Fruit fly (Drosophila melanogaster): Measurements from ENCODE around the gene Ir84a.

Ir84a gene

dm6 chr3R:7365527-7365926 is 41.1 kb upstream of the Ir84a start, which contains the start of the genes Mst84Db and Mst84Da:
TSS of gene Mst84Db (minus strand) at chr3R:7365627.
TSS of gene Mst84Da (plus strand) at chr3R:7365850.
- TF ChIP-seq CG10979 (tag; optimal IDR thresholded peaks at IDR 0.05) (no peak), Antp (GFP tag; optimal IDR thresholded peaks at IDR 0.05) (no peak), Drgx (GFP tag; IDR thresholded peaks at IDR 0.05) (no peak), scrt (GFP tag; optimal IDR thresholded peaks at IDR 0.05) (no peak), usp (GFP tag; optimal IDR thresholded peaks at IDR 0.05) (no peak), Hsf (GFP tag; optimal IDR thresholded peaks at IDR 0.05) (no peak), Poxn (GFP tag; IDR thresholded peaks at IDR 0.05) (no peak), ttk (GFP tag; IDR thresholded peaks at IDR 0.05) (no peak), CG34224 (GFP tag; IDR thresholded peaks at IDR 0.05; ENCODE audit: partially characterized antibody) (no peak), CG14860 (GFP tag; IDR thresholded peaks at IDR 0.05; ENCODE audit: partially characterized antibody) (no peak), cad (GFP tag; optimal IDR thresholded peaks at IDR 0.05) (no peak), dm (GFP tag; optimal IDR thresholded peaks at IDR 0.05) (no peak), CG34376 (GFP tag; optimal IDR thresholded peaks at IDR 0.05) (no peak), fd96Cb (tag; optimal IDR thresholded peaks at IDR 0.05) (no peak), CG7839 (tag; optimal IDR thresholded peaks at IDR 0.05) (no peak), CG3726 (GFP tag; IDR thresholded peaks at IDR 0.05) (no peak)

- TF ChIP-seq yki (optimal IDR thresholded peaks at IDR 0.05) = no peak
Measured at dm6 chr3R:7369205-7369604, 37.5 kb upstream of the Ir84a start, which contains the start of gene MstProx. TSS of gene MstProx (minus strand) at chr3R:7369305.

dm6 chr3R:7391113-7391512 is 15.6 kb upstream of the Ir84a start, which contains the start of gene CG42650:
TSS of gene CG42650 (plus strand) at chr3R:7391413.
- TF ChIP-seq ase (GFP tag; IDR thresholded peaks at IDR 0.05) = no peak
- TF ChIP-seq CG11247 (GFP tag; IDR thresholded peaks at IDR 0.05) = no peak
- TF ChIP-seq eve (GFP tag; optimal IDR thresholded peaks at IDR 0.05) = no peak
- TF ChIP-seq nmo (GFP tag; optimal IDR thresholded peaks at IDR 0.05) = no peak
- no peak for TF ChIP-seq CG17612 (GFP tag; IDR thresholded peaks at IDR 0.05)

- no peak for TF ChIP-seq CG10979 (tag; optimal IDR thresholded peaks at IDR 0.05)
- no peak for TF ChIP-seq CG6689 (GFP tag; IDR thresholded peaks at IDR 0.05)
- no peak for TF ChIP-seq lov (optimal IDR thresholded peaks at IDR 0.05)
- TF ChIP-seq lov (GFP tag; IDR thresholded peaks at IDR 0.05) = no peak
- TF ChIP-seq CG10274 (GFP tag; optimal IDR thresholded peaks at IDR 0.05) = no peak
- TF ChIP-seq eve (GFP tag; optimal IDR thresholded peaks at IDR 0.05) = no peak
- peak; percentile 92 for TF ChIP-seq Deaf1 (tag; optimal IDR thresholded peaks at IDR 0.05)
- TF ChIP-seq CG12299 (tag; optimal IDR thresholded peaks at IDR 0.05) = no peak
- TF ChIP-seq knrl (GFP tag; IDR thresholded peaks at IDR 0.05; ENCODE audit: partially characterized antibody) = no peak
- TF ChIP-seq ewg (GFP tag; optimal IDR thresholded peaks at IDR 0.05) = peak; percentile 91
- TF ChIP-seq Sox102F (GFP tag; optimal IDR thresholded peaks at IDR 0.05) = no peak
- TF ChIP-seq chinmo (GFP tag; IDR thresholded peaks at IDR 0.05; ENCODE audit: partially characterized antibody) = 0 out of 4 replicates have a peak, but pooled peaks have one; percentile 24
- TF ChIP-seq ftz-f1 (GFP tag; optimal IDR thresholded peaks at IDR 0.05) = no peak
- no peak for TF ChIP-seq Hmr (GFP tag; optimal IDR thresholded peaks at IDR 0.05)
- no peak for TF ChIP-seq Rfx (GFP tag; IDR thresholded peaks at IDR 0.05)
- TF ChIP-seq Trl (optimal IDR thresholded peaks at IDR 0.05) = peak; percentile 2 to 30
- TF ChIP-seq Trl (GFP tag; optimal IDR thresholded peaks at IDR 0.05) = no peak
- TF ChIP-seq CG12391 (tag; optimal IDR thresholded peaks at IDR 0.05) = no peak
- no peak for TF ChIP-seq tgo (GFP tag; IDR thresholded peaks at IDR 0.05)
- no peak for TF ChIP-seq stc (GFP tag; IDR thresholded peaks at IDR 0.05)
- TF ChIP-seq CG31365 (tag; optimal IDR thresholded peaks at IDR 0.05) = no peak
- no peak for TF ChIP-seq CG14441 (GFP tag; IDR thresholded peaks at IDR 0.05)
- TF ChIP-seq CkIIα-i1 (GFP tag; IDR thresholded peaks at IDR 0.05) = no peak
- no peak for TF ChIP-seq CG1529 (GFP tag; optimal IDR thresholded peaks at IDR 0.05)
- TF ChIP-seq CTCF (GFP tag; optimal IDR thresholded peaks at IDR 0.05) = peak; percentile 79
- TF ChIP-seq Dad (GFP tag; optimal IDR thresholded peaks at IDR 0.05) = no peak
- no peak for TF ChIP-seq pnt (GFP tag; optimal IDR thresholded peaks at IDR 0.05)
- TF ChIP-seq pho (GFP tag; optimal IDR thresholded peaks at IDR 0.05) = no peak
- TF ChIP-seq zfh1 (GFP tag; IDR thresholded peaks at IDR 0.05) = no peak
- no peak for TF ChIP-seq bcd (GFP tag; optimal IDR thresholded peaks at IDR 0.05)
Measured at dm6 chr3R:7394047-7394446, 12.6 kb upstream of the Ir84a start.

Measured in whole organism, embryonic.